Worm (Caenorhabditis elegans) whole organism, young adult: ENCODE data around the gene crh-1.

Source experiments
- T26A5.8 ChIP-seq: sonication (generic microtip); optimal IDR thresholded peaks from 2 replicates; lab custom pipeline; 2016; ENCODE audit warnings: missing genetic modification characterization, missing compliant biosample characterization
- ceh-40 ChIP-seq: fragments of 200-800 bp; sonication (Bioruptor generic); IDR thresholded peaks from 2 replicates; pipeline ENCODE4 v1.3.6; 2022; ENCODE audit warnings: missing genetic modification characterization, missing compliant biosample characterization
- nfya-1 ChIP-seq: sonication (generic microtip); optimal IDR thresholded peaks from 2 replicates; lab custom pipeline; 2017; ENCODE audit warnings: antibody characterized with exemption, missing compliant biosample characterization, missing genetic modification characterization, borderline replicate concordance; ENCODE audit not compliant: insufficient read depth
- nhr-90 ChIP-seq: sonication (generic microtip); optimal IDR thresholded peaks from 2 replicates; lab custom pipeline; 2016; ENCODE audit warnings: missing genotype, mild to moderate bottlenecking, missing genetic modification characterization, missing compliant biosample characterization
- repo-1 ChIP-seq: sonication (generic microtip); optimal IDR thresholded peaks from 2 replicates; lab custom pipeline; 2017; ENCODE audit warnings: mild to moderate bottlenecking, missing genetic modification characterization, missing compliant biosample characterization
- somi-1 ChIP-seq: fragments of 200-800 bp; sonication (Bioruptor generic); optimal IDR thresholded peaks from 2 replicates; lab custom pipeline; 2018; ENCODE audit warnings: mild to moderate bottlenecking, missing genetic modification characterization, missing compliant biosample characterization

ce11 chrIII:11607870-11608269 lies 49.7 kb upstream of the crh-1 start, which contains the start of gene Y66D12A.1:
- no peak for TF ChIP-seq T26A5.8 (tag; lab: Kevin White, UChicago)
- no peak for TF ChIP-seq nhr-90 (tag; lab: Kevin White, UChicago)
- no peak for TF ChIP-seq nfya-1 (tag; lab: Kevin White, UChicago)
- TF ChIP-seq repo-1 (tag; lab: Kevin White, UChicago): no peak
- TF ChIP-seq somi-1 (GFP tag; lab: Kevin White, UChicago): no peak
- no peak for TF ChIP-seq ceh-40 (GFP tag; lab: Robert Waterston, UW)
